Fruit fly (Drosophila melanogaster) whole organism, embryonic: ENCODE measurements around the gene Hsp22.

Source experiments
- Aef1 ChIP-seq: fragments of 200-800 bp; sonication (Bioruptor generic); IDR thresholded peaks from 3 replicates; pipeline ENCODE4 v1.3.6; 2022; ENCODE audit warnings: missing biosample characterization, missing genetic modification characterization
- Atf-2 ChIP-seq: fragments of 200-800 bp; sonication (Bioruptor generic); optimal IDR thresholded peaks from 2 replicates; lab custom pipeline; 2016; ENCODE audit warnings: missing biosample characterization, missing genetic modification characterization
- BEAF-32 ChIP-seq: fragments of 200-800 bp; sonication (Bioruptor generic); optimal IDR thresholded peaks from 3 replicates; lab custom pipeline; 2017; ENCODE audit warnings: missing biosample characterization, missing genetic modification characterization, mild to moderate bottlenecking, moderate library complexity, missing genetic modification reagents
- Blimp-1 ChIP-seq: fragments of 200-800 bp; sonication (Bioruptor generic); optimal IDR thresholded peaks from 3 replicates; lab custom pipeline; 2018; ENCODE audit warnings: missing biosample characterization, missing genetic modification characterization, mild to moderate bottlenecking, moderate library complexity, missing genetic modification reagents
- CG10321 ChIP-seq: fragments of 200-800 bp; sonication (Bioruptor generic); IDR thresholded peaks from 2 replicates; pipeline ENCODE4 v1.3.6; 2022; ENCODE audit warnings: missing biosample characterization, missing genetic modification characterization
- CG10543 ChIP-seq: fragments of 200-800 bp; sonication (Bioruptor generic); optimal IDR thresholded peaks from 3 replicates; lab custom pipeline; 2017; ENCODE audit warnings: missing biosample characterization, mild to moderate bottlenecking, missing genetic modification characterization, moderate library complexity
- CG10654 ChIP-seq: fragments of 200-800 bp; sonication (Bioruptor generic); optimal IDR thresholded peaks from 2 replicates; lab custom pipeline; 2016; ENCODE audit warnings: missing biosample characterization, missing genetic modification characterization
- CG11398 ChIP-seq: fragments of 200-800 bp; sonication (Bioruptor generic); optimal IDR thresholded peaks from 2 replicates; lab custom pipeline; 2016; ENCODE audit warnings: missing biosample characterization, missing genetic modification characterization
- CG12299 ChIP-seq: fragments of 200-800 bp; sonication (Bioruptor generic); optimal IDR thresholded peaks from 2 replicates; lab custom pipeline; 2018; ENCODE audit warnings: missing biosample characterization, mild to moderate bottlenecking, missing genetic modification characterization
- CG12769 ChIP-seq: fragments of 200-800 bp; sonication (Bioruptor generic); optimal IDR thresholded peaks from 2 replicates; lab custom pipeline; 2019; ENCODE audit warnings: missing biosample characterization, mild to moderate bottlenecking, missing genetic modification characterization, moderate library complexity
- CG13424 ChIP-seq: fragments of 200-800 bp; sonication (Bioruptor generic); optimal IDR thresholded peaks from 2 replicates; lab custom pipeline; 2019; ENCODE audit warnings: missing biosample characterization, mild to moderate bottlenecking, missing genetic modification characterization, moderate library complexity
- CG14050 ChIP-seq: fragments of 200-800 bp; sonication (Bioruptor generic); IDR thresholded peaks from 3 replicates; pipeline ENCODE4 v1.3.6; 2022; ENCODE audit warnings: missing biosample characterization, missing genetic modification characterization
- CG14710 ChIP-seq: fragments of 200-800 bp; sonication (Bioruptor generic); optimal IDR thresholded peaks from 3 replicates; lab custom pipeline; 2019; ENCODE audit warnings: missing biosample characterization, mild to moderate bottlenecking, missing genetic modification characterization, moderate library complexity
- CG1647 ChIP-seq: fragments of 200-800 bp; sonication (Bioruptor generic); optimal IDR thresholded peaks from 3 replicates; lab custom pipeline; 2016; ENCODE audit warnings: missing biosample characterization, missing genetic modification characterization
- CG17912 ChIP-seq: fragments of 200-800 bp; sonication (Bioruptor generic); optimal IDR thresholded peaks from 2 replicates; lab custom pipeline; 2018; ENCODE audit warnings: missing biosample characterization, mild to moderate bottlenecking, missing genetic modification characterization
- CG3065 ChIP-seq: fragments of 200-800 bp; sonication (Bioruptor generic); optimal IDR thresholded peaks from 2 replicates; lab custom pipeline; 2016; ENCODE audit warnings: missing biosample characterization, missing genetic modification characterization
- CG31388 ChIP-seq: fragments of 200-800 bp; sonication (Bioruptor generic); optimal IDR thresholded peaks from 2 replicates; lab custom pipeline; 2016; ENCODE audit warnings: missing biosample characterization, missing genetic modification characterization
- CG7357 ChIP-seq: fragments of 200-800 bp; sonication (Bioruptor generic); IDR thresholded peaks from 3 replicates; pipeline ENCODE4 v1.3.6; 2022; ENCODE audit warnings: missing biosample characterization, missing genetic modification characterization
- CG8290 ChIP-seq, 3 experiments: fragments of 200-800 bp; sonication (Bioruptor generic); optimal IDR thresholded peaks; 2 replicates each; lab custom pipeline; 2016 to 2019; ENCODE audit warnings: missing biosample characterization in 3 of 3, missing genetic modification characterization in 3 of 3, mild to moderate bottlenecking in 2 of 3, moderate library complexity in 1 of 3
- CG9876 ChIP-seq: fragments of 200-800 bp; sonication (Bioruptor generic); optimal IDR thresholded peaks from 2 replicates; lab custom pipeline; 2016; ENCODE audit warnings: missing biosample characterization, missing genetic modification characterization
- CG9932 ChIP-seq: fragments of 200-800 bp; sonication (Bioruptor generic); IDR thresholded peaks from 2 replicates; pipeline ENCODE4 v1.3.6; 2022; ENCODE audit warnings: missing biosample characterization, missing genetic modification characterization
- CkIIα-i1 ChIP-seq: fragments of 200-800 bp; sonication (Bioruptor generic); IDR thresholded peaks from 2 replicates; pipeline ENCODE4 v1.3.6; 2022; ENCODE audit warnings: missing biosample characterization, missing genetic modification characterization
- Drgx ChIP-seq: fragments of 200-800 bp; sonication (Bioruptor generic); IDR thresholded peaks from 2 replicates; pipeline ENCODE4 v1.3.6; 2022; ENCODE audit warnings: missing biosample characterization, missing genetic modification characterization
- Elba2 ChIP-seq: fragments of 200-800 bp; sonication (Bioruptor generic); optimal IDR thresholded peaks from 3 replicates; lab custom pipeline; 2016; ENCODE audit warnings: missing biosample characterization, missing genetic modification characterization
- HLH3B ChIP-seq: fragments of 200-800 bp; sonication (Bioruptor generic); IDR thresholded peaks from 2 replicates; pipeline ENCODE4 v1.3.6; 2022; ENCODE audit warnings: missing biosample characterization, missing genetic modification characterization
- Myb ChIP-seq: fragments of 200-800 bp; sonication (Bioruptor generic); optimal IDR thresholded peaks from 2 replicates; lab custom pipeline; 2016; ENCODE audit warnings: missing biosample characterization, missing genetic modification characterization
- Six4 ChIP-seq: fragments of 200-800 bp; sonication (Bioruptor generic); optimal IDR thresholded peaks from 2 replicates; lab custom pipeline; 2016; ENCODE audit warnings: missing biosample characterization, missing genetic modification characterization
- Sox102F ChIP-seq: fragments of 200-800 bp; sonication (Bioruptor generic); optimal IDR thresholded peaks from 2 replicates; lab custom pipeline; 2018; ENCODE audit warnings: missing biosample characterization, mild to moderate bottlenecking, missing genetic modification characterization, moderate library complexity
- Usf ChIP-seq: fragments of 200-800 bp; sonication (Bioruptor generic); optimal IDR thresholded peaks from 2 replicates; lab custom pipeline; 2017; ENCODE audit warnings: missing genotype, missing biosample characterization, missing genetic modification characterization
- bab2 ChIP-seq: fragments of 200-800 bp; sonication (Bioruptor generic); optimal IDR thresholded peaks from 2 replicates; lab custom pipeline; 2016; ENCODE audit warnings: missing biosample characterization, missing genetic modification characterization
- chinmo ChIP-seq: fragments of 200-800 bp; sonication (Bioruptor generic); IDR thresholded peaks from 4 replicates; pipeline ENCODE4 v1.3.6; 2022; ENCODE audit warnings: missing biosample characterization, missing genetic modification characterization; ENCODE audit not compliant: partially characterized antibody
- corto ChIP-seq: fragments of 200-800 bp; sonication (Bioruptor generic); optimal IDR thresholded peaks from 2 replicates; lab custom pipeline; 2016; ENCODE audit warnings: missing biosample characterization, mild to moderate bottlenecking, missing genetic modification characterization, moderate library complexity
- crp ChIP-seq, 2 experiments: fragments of 200-800 bp; sonication (Bioruptor generic); optimal IDR thresholded peaks; 2 replicates in 1 of 2; 3 replicates in 1 of 2; lab custom pipeline; 2017; ENCODE audit warnings: missing biosample characterization in 2 of 2, missing genetic modification characterization in 2 of 2, mild to moderate bottlenecking in 1 of 2, moderate library complexity in 1 of 2
- dmrt11E ChIP-seq: fragments of 200-800 bp; sonication (Bioruptor generic); optimal IDR thresholded peaks from 3 replicates; lab custom pipeline; 2018; ENCODE audit warnings: missing biosample characterization, mild to moderate bottlenecking, missing genetic modification characterization, moderate library complexity
- dmrt99B ChIP-seq: fragments of 200-800 bp; sonication (Bioruptor generic); optimal IDR thresholded peaks from 2 replicates; lab custom pipeline; 2018; ENCODE audit warnings: missing biosample characterization, mild to moderate bottlenecking, missing genetic modification characterization, moderate library complexity
- ewg ChIP-seq: fragments of 200-800 bp; sonication (Bioruptor generic); optimal IDR thresholded peaks from 3 replicates; lab custom pipeline; 2017; ENCODE audit warnings: mild to moderate bottlenecking, missing biosample characterization, missing genetic modification reagents, missing genetic modification characterization
- fd3F ChIP-seq: fragments of 200-800 bp; sonication (Bioruptor generic); optimal IDR thresholded peaks from 2 replicates; lab custom pipeline; 2018; ENCODE audit warnings: missing biosample characterization, mild to moderate bottlenecking, missing genetic modification characterization, moderate library complexity
- gfzf ChIP-seq: fragments of 200-800 bp; sonication (Bioruptor generic); optimal IDR thresholded peaks from 2 replicates; lab custom pipeline; 2016; ENCODE audit warnings: missing biosample characterization, mild to moderate bottlenecking, missing genetic modification characterization, moderate library complexity
- kni ChIP-seq: fragments of 200-800 bp; sonication (Bioruptor generic); optimal IDR thresholded peaks from 3 replicates; lab custom pipeline; 2017; ENCODE audit warnings: mild to moderate bottlenecking, missing biosample characterization, missing genetic modification reagents, missing genetic modification characterization
- lov ChIP-seq, 2 experiments: fragments of 200-800 bp in 1 of 2; fragments of >200 bp in 1 of 2; sonication (Bioruptor generic) in 1 of 2; IDR thresholded peaks in 1 of 2; optimal IDR thresholded peaks in 1 of 2; 2 replicates in 1 of 2; 3 replicates in 1 of 2; pipeline versions ENCODE4 v1.3.6 to Lab custom; 2017 to 2022; ENCODE audit warnings: missing biosample characterization in 1 of 2, missing genetic modification characterization in 1 of 2
- org-1 ChIP-seq: fragments of 200-800 bp; sonication (Bioruptor generic); optimal IDR thresholded peaks from 2 replicates; lab custom pipeline; 2017; ENCODE audit warnings: missing biosample characterization, missing genetic modification characterization
- phol ChIP-seq: fragments of 200-800 bp; sonication (Bioruptor generic); optimal IDR thresholded peaks from 3 replicates; lab custom pipeline; 2018; ENCODE audit warnings: missing biosample characterization, mild to moderate bottlenecking, missing genetic modification characterization, moderate library complexity
- sens ChIP-seq: fragments of 200-800 bp; sonication (Bioruptor generic); peaks from one replicate; lab custom pipeline; 2016; ENCODE audit warnings: missing biosample characterization, missing genetic modification characterization
- sr ChIP-seq: fragments of 200-800 bp; sonication (Bioruptor generic); IDR thresholded peaks from 3 replicates; pipeline ENCODE4 v1.3.6; 2022; ENCODE audit warnings: missing biosample characterization, missing genetic modification characterization
- tgo ChIP-seq: fragments of 200-800 bp; sonication (Bioruptor generic); IDR thresholded peaks from 3 replicates; pipeline ENCODE4 v1.3.6; 2022; ENCODE audit warnings: missing biosample characterization, missing genetic modification characterization
- toy ChIP-seq: fragments of 200-800 bp; sonication (Bioruptor generic); IDR thresholded peaks from 2 replicates; pipeline ENCODE4 v1.3.6; 2022; ENCODE audit warnings: missing biosample characterization, missing genetic modification characterization
- trem ChIP-seq: fragments of 200-800 bp; optimal IDR thresholded peaks from 3 replicates; lab custom pipeline; 2019; ENCODE audit warnings: missing biosample characterization, mild to moderate bottlenecking, missing genetic modification characterization, moderate library complexity
- zen ChIP-seq: fragments of 200-800 bp; sonication (Bioruptor generic); optimal IDR thresholded peaks from 3 replicates; lab custom pipeline; 2018; ENCODE audit warnings: missing biosample characterization, mild to moderate bottlenecking, missing genetic modification characterization, moderate library complexity

The Hsp22 gene

DNA sequence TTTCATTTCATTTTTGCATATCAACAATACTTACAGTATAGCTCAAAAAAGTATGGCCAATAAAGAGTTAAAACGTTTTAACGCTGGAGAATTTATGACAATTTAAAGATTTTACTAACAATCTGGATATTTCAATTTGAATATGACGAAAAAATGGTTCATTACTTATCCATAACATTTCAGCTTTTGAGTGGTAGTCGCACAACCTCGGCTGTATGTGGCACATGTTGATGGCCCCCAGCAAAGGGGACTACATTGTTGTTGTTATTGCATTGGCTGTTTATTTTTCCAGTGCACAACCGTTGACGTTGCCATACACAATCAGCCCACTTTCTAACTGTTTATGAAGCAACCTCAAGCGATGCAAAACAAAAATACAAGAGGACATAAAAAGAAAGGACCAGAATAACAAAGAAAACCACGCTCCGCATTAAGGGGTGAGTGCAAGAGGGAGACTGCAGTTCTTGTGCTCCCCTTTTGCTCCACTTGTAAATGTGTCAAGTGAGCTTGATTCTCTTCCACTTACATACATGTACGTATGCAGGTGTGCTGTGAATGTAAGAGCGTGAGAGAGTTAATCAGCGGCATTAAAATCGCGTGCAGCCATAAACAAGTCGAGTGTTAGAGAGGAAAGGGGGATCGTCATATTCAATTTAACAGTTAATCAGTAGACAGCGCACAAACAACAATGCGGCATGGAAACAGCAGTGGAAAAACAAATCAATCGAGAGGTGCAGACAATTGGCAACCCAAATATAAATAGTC lies 47.5 kb downstream of the Hsp22 start (continued):
- TF ChIP-seq dmrt99B (peak; percentile 75), Usf (no peak), CG9932 (no peak), CG10543 (GFP tag; lab: Kevin White, UChicago) (no peak), Sox102F (GFP tag; lab: Kevin White, UChicago) (peak; percentile 77), CG13424 (tag; lab: Kevin White, UChicago) (peak; percentile 54), CG17912 (no peak), kni (GFP tag; lab: Kevin White, UChicago) (no peak), phol (tag; lab: Kevin White, UChicago) (peak; percentile 41), org-1 (GFP tag; lab: Kevin White, UChicago) (peak; percentile 50), corto (GFP tag; lab: Kevin White, UChicago) (peak; percentile 82), Blimp-1 (GFP tag; lab: Kevin White, UChicago) (peak; percentile 49), CG10654 (GFP tag; lab: Kevin White, UChicago) (no peak), CG9876 (no peak), zen (no peak), toy (GFP tag; lab: Robert Waterston, UW) (no peak), CG8290 (GFP tag; optimal IDR thresholded peaks at IDR 0.05; lab: Kevin White, UChicago) (no peak), CG8290 (tag; optimal IDR thresholded peaks at IDR 0.05; lab: Kevin White, UChicago) (peak in 1 of 2 experiments; percentile 43), CG1647 (GFP tag; lab: Kevin White, UChicago) (peak; percentile 22), bab2 (peak; percentile 18), BEAF-32 (GFP tag; lab: Kevin White, UChicago) (no peak), Drgx (GFP tag; lab: Robert Waterston, UW) (peak; percentile 95), dmrt11E (tag; lab: Kevin White, UChicago) (no peak), Atf-2 (GFP tag; lab: Kevin White, UChicago) (no peak), tgo (GFP tag; lab: Robert Waterston, UW) (peak; percentile 40; the same call in 2 of the 3 replicates), Myb (GFP tag; lab: Kevin White, UChicago) (no peak), Six4 (GFP tag; lab: Kevin White, UChicago) (no peak), crp (GFP tag; optimal IDR thresholded peaks at IDR 0.05; lab: Kevin White, UChicago) (no peak), sr (GFP tag; lab: Robert Waterston, UW) (no peak), sens (GFP tag; lab: Kevin White, UChicago) (peak; percentile 87), CG31388 (no peak), CG12769 (tag; lab: Kevin White, UChicago) (no peak), CkIIα-i1 (GFP tag; lab: Robert Waterston, UW) (no peak), CG12299 (tag; lab: Kevin White, UChicago) (no peak), fd3F (GFP tag; lab: Kevin White, UChicago) (peak; percentile 21), CG10321 (GFP tag; lab: Robert Waterston, UW) (no peak), CG14710 (tag; lab: Kevin White, UChicago) (no peak), Aef1 (no peak), gfzf (GFP tag; lab: Kevin White, UChicago) (no peak), CG11398 (GFP tag; lab: Kevin White, UChicago) (peak; percentile 2), CG3065 (GFP tag; lab: Kevin White, UChicago) (no peak), ewg (GFP tag; lab: Kevin White, UChicago) (no peak), chinmo (GFP tag; lab: Robert Waterston, UW) (no peak), CG7357 (GFP tag; lab: Robert Waterston, UW) (no peak), CG14050 (GFP tag; lab: Robert Waterston, UW) (peak; percentile 24; the same call in 2 of the 3 replicates), trem (tag; lab: Kevin White, UChicago) (no peak), Elba2 (GFP tag; lab: Kevin White, UChicago) (no peak), HLH3B (GFP tag; lab: Robert Waterston, UW) (peak; percentile 65; the same call in 1 of the 2 replicates), lov (optimal IDR thresholded peaks at IDR 0.05; lab: Kevin White, UChicago) (no peak), lov (GFP tag; IDR thresholded peaks at IDR 0.05; lab: Robert Waterston, UW) (no peak)
